Fruit fly (Drosophila melanogaster): Measurements from ENCODE around the gene lectin-22C.

lectin-22C gene

DNA sequence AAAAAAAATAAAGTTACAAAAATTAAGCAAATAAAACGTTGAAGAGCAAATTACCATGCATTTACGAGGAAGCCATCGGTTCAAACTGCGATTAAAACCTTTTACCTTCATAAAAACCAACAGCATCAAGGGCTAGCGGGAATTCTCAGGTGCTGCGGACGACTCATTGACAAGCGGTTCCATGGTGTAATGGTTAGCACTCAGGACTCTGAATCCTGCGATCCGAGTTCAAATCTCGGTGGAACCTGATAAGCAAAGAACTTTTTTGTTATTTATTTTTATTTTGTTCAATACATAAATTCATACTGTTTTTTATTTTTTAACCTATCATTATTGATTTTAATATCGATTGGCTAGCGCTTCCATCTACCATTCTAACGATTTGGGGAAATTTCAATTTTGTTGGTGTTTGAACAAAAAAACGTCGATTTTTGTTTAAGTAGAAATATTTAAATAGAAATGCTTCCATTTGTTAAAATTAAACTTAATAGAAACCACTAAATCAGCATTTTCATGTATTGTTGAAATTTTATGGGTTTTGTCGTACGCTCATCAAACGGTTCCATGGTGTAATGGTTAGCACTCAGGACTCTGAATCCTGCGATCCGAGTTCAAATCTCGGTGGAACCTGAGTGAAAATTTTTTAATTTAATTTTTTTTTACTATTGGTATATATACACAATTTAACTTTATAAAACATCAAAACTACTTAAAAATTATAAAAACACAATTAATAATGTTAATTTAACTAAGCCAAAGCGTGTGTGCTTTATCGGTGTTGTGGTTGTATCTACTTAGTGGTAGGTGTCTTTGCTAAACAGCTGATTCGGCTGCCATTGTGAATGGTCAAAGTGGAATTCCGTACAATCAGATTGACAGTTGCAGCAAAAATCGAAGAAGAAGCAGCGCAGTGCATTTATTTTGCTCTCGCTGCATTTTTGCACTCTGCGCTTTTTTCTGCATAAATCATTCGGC, 27.8 kb downstream of the lectin-22C start, which contains the start of gene CG4238 (continued):
- TF ChIP-seq CG2712 (tag; optimal IDR thresholded peaks at IDR 0.05) = peak; percentile 100
- peak; percentile 69 for TF ChIP-seq Bgb (GFP tag; IDR thresholded peaks at IDR 0.05; ENCODE audit: partially characterized antibody)
- no peak for TF ChIP-seq Mrtf (GFP tag; IDR thresholded peaks at IDR 0.05)
- peak; percentile 27 for TF ChIP-seq Dek (tag; optimal IDR thresholded peaks at IDR 0.05)
- no peak for TF ChIP-seq CG2875 (GFP tag; optimal IDR thresholded peaks at IDR 0.05)
- TF ChIP-seq chif (GFP tag; optimal IDR thresholded peaks at IDR 0.05) = no peak
- TF ChIP-seq NK7.1 (GFP tag; optimal IDR thresholded peaks at IDR 0.05) = no peak
- no peak for TF ChIP-seq HHEX (GFP tag; optimal IDR thresholded peaks at IDR 0.05)
- no peak for TF ChIP-seq CG1832 (GFP tag; optimal IDR thresholded peaks at IDR 0.05)
- TF ChIP-seq sd (tag; optimal IDR thresholded peaks at IDR 0.05) = peak; percentile 99
- no peak for TF ChIP-seq Fer1 (GFP tag; optimal IDR thresholded peaks at IDR 0.05)
- no peak for TF ChIP-seq disco-r (GFP tag; optimal IDR thresholded peaks at IDR 0.05)
- no peak for TF ChIP-seq CG30403 (GFP tag; optimal IDR thresholded peaks at IDR 0.05)
- no peak for TF ChIP-seq emc (GFP tag; optimal IDR thresholded peaks at IDR 0.05)
- no peak for TF ChIP-seq yki (optimal IDR thresholded peaks at IDR 0.05)
- TF ChIP-seq CG12659 (GFP tag; optimal IDR thresholded peaks at IDR 0.05) = peak; percentile 30
- TF ChIP-seq grau (tag; optimal IDR thresholded peaks at IDR 0.05) = no peak
- no peak for TF ChIP-seq CG2120 (GFP tag; optimal IDR thresholded peaks at IDR 0.05)
- no peak for TF ChIP-seq CG33557 (GFP tag; optimal IDR thresholded peaks at IDR 0.05)
- peak; percentile 56 for TF ChIP-seq CG8290 (GFP tag; optimal IDR thresholded peaks at IDR 0.05)
- TF ChIP-seq CG8290 (tag; optimal IDR thresholded peaks at IDR 0.05) = peak in 1 of 2 experiments; percentile 61
- TF ChIP-seq ato (GFP tag; IDR thresholded peaks at IDR 0.05; ENCODE audit: partially characterized antibody) = peak; percentile 58; the same call in 1 of the 2 replicates
- TF ChIP-seq klu (GFP tag; IDR thresholded peaks at IDR 0.05) = no peak
- TF ChIP-seq cato (GFP tag; optimal IDR thresholded peaks at IDR 0.05; ENCODE audit: borderline replicate concordance) = no peak
- TF ChIP-seq CG8359 (GFP tag; optimal IDR thresholded peaks at IDR 0.05; ENCODE audit: borderline replicate concordance) = no peak
- TF ChIP-seq CG14860 (GFP tag; IDR thresholded peaks at IDR 0.05; ENCODE audit: partially characterized antibody) = peak; percentile 59
- TF ChIP-seq ewg (GFP tag; optimal IDR thresholded peaks at IDR 0.05) = no peak
- no peak for TF ChIP-seq CG5245 (GFP tag; optimal IDR thresholded peaks at IDR 0.05)
- no peak for TF ChIP-seq lmd (GFP tag; IDR thresholded peaks at IDR 0.05)
- TF ChIP-seq Max (GFP tag; optimal IDR thresholded peaks at IDR 0.05) = peak; percentile 20
- TF ChIP-seq ken (GFP tag; IDR thresholded peaks at IDR 0.05) = no peak
- no peak for TF ChIP-seq Kr (GFP tag; optimal IDR thresholded peaks at IDR 0.05)
- TF ChIP-seq CG16863 (GFP tag; optimal IDR thresholded peaks at IDR 0.05) = no peak
- no peak for TF ChIP-seq Xbp1 (GFP tag; optimal IDR thresholded peaks at IDR 0.05)
- peak; percentile 63; the same call in 2 of the 3 replicates for TF ChIP-seq HLH4C (GFP tag; IDR thresholded peaks at IDR 0.05; ENCODE audit: partially characterized antibody)
- TF ChIP-seq kah (GFP tag; optimal IDR thresholded peaks at IDR 0.05) = no peak
- TF ChIP-seq jigr1 (GFP tag; IDR thresholded peaks at IDR 0.05) = no peak
- TF ChIP-seq CG18599 (GFP tag; optimal IDR thresholded peaks at IDR 0.05) = no peak
- TF ChIP-seq CG5180 (GFP tag; optimal IDR thresholded peaks at IDR 0.05) = no peak
- TF ChIP-seq pum (GFP tag; optimal IDR thresholded peaks at IDR 0.05) = no peak
- no peak for TF ChIP-seq Nf-YA (GFP tag; IDR thresholded peaks at IDR 0.05)
- no peak for TF ChIP-seq vvl (GFP tag; IDR thresholded peaks at IDR 0.05)
- TF ChIP-seq gro (GFP tag; optimal IDR thresholded peaks at IDR 0.05) = no peak
- TF ChIP-seq chn (GFP tag; optimal IDR thresholded peaks at IDR 0.05) = no peak
- no peak for TF ChIP-seq so (GFP tag; IDR thresholded peaks at IDR 0.05)
- TF ChIP-seq CG4820 (GFP tag; optimal IDR thresholded peaks at IDR 0.05) = no peak
- peak; percentile 89 for TF ChIP-seq mld (GFP tag; IDR thresholded peaks at IDR 0.05; ENCODE audit: partially characterized antibody)
- TF ChIP-seq CG6765 (GFP tag; optimal IDR thresholded peaks at IDR 0.05) = no peak
- TF ChIP-seq ash1 (GFP tag; optimal IDR thresholded peaks at IDR 0.05) = no peak
